Fruit fly (Drosophila melanogaster): ENCODE results near the gene CG5577.

CG5577 gene

DNA sequence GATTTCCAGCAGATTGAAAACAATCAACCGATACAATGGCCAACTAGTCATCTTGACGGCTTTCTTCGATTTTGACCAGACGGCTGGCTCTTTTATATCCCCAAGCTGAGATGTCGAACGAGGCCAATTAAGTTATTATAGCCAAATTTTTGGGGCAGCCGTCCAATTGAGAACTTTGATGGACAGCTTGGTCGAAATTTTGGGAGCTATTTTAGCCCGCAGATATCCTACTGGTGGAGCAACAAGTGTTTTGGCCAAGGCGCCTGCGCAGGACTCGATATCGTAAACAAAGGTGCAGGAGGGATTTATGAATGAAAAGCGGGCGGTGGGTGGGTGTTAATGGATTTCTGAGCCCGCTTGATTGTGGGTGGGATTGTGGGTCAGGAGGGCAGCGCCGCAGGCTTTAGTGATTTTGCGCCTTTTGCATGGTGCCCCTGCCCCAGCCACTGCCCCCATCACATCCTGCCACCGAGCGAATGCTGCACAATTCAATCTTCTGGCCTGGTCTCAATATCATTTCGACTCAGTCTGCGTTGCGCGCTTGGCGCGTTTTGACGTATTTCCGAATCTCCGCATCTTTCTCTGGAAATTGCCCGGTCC, 18.3 kb downstream of the CG5577 start, which contains the start of the genes Ir75c and Grd:
Gene Ir75c (minus strand): TSS at position 51 of the 600 bp plus-strand sequence.
Gene Grd (plus strand): TSS at position 550 of the 600 bp plus-strand sequence.
- TF ChIP-seq Sox14 (GFP tag; optimal IDR thresholded peaks at IDR 0.05) (no peak), CG7368 (GFP tag; optimal IDR thresholded peaks at IDR 0.05) (no peak)

- no peak for TF ChIP-seq Hr4 (GFP tag; optimal IDR thresholded peaks at IDR 0.05)
- no peak for TF ChIP-seq svp (GFP tag)
- TF ChIP-seq Sox15 (GFP tag; optimal IDR thresholded peaks at IDR 0.05), result no peak
- TF ChIP-seq CG8632 (GFP tag; optimal IDR thresholded peaks at IDR 0.05), result no peak
- no peak for TF ChIP-seq pdm3 (GFP tag; optimal IDR thresholded peaks at IDR 0.05)
- TF ChIP-seq Sox14 (GFP tag; optimal IDR thresholded peaks at IDR 0.05), result no peak
- no peak for TF ChIP-seq Eip75B (GFP tag; optimal IDR thresholded peaks at IDR 0.05)
These were observed 21.1 kb downstream of the CG5577 start, which contains the start of gene Ir75b for dm6 chr3L:17820093-17820492. Gene Ir75b (minus strand): TSS chr3L:17820193.

DNA sequence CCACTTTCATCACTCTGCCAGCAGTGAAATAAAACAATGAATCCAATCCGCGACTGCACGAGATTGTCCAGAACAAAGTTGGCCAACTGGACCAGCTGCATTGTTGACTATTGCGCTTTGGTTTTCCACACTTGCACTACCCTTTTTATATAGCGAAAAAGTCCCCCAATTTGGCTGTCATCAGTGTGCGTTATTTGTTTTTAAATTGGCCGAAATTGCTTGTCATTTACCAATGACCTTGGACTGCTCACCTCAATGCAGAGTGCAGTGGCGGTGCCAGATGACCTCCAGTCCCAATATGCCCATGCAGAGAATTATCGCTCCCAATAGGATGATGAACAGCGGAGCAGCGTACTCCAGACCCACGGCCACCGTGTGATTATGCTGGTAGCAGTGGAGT, 23.4 kb downstream of the CG5577 start, which contains the start of gene Ir75a:
Gene Ir75a (minus strand): TSS at position 101 of the 400 bp plus-strand sequence.
- no peak for TF ChIP-seq CG31627 (GFP tag; optimal IDR thresholded peaks at IDR 0.05)
- no peak for TF ChIP-seq CG6808 (GFP tag; optimal IDR thresholded peaks at IDR 0.05)
- no peak for TF ChIP-seq CG1621 (tag; optimal IDR thresholded peaks at IDR 0.05)
- no peak for TF ChIP-seq fd85E (GFP tag; optimal IDR thresholded peaks at IDR 0.05)

DNA sequence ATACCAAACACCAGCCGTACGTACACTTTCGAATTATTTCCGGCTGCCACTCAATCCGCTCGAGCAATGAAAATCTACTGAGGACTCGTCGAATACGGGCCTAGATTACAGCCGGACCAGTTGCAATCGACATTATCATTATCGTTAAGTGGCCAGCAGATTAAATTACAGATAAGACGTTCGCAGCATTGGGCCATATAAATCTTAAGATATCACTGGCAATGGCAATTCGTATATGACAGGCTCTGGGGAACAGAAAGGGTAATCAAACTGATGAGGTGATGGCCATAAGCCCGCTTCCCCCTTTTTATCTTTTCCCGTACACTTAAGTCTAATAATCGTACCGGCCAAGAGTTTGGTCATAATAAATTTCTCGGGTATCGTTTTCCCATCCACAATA, 27.2 kb downstream of the CG5577 start, which contains the start of gene Cln3:
Gene Cln3 (minus strand): TSS at position 84 of the 400 bp plus-strand sequence.
- TF ChIP-seq vri (GFP tag; optimal IDR thresholded peaks at IDR 0.05), result peak; percentile 75
- no peak for TF ChIP-seq Hr38 (GFP tag; optimal IDR thresholded peaks at IDR 0.05)
- TF ChIP-seq Eip78C (GFP tag), result no peak
- TF ChIP-seq CG8319 (GFP tag; optimal IDR thresholded peaks at IDR 0.05), result no peak
- no peak for TF ChIP-seq net (GFP tag; optimal IDR thresholded peaks at IDR 0.05)
- no peak for TF ChIP-seq CG8119 (GFP tag; IDR thresholded peaks at IDR 0.05)
- TF ChIP-seq Lpt (GFP tag; optimal IDR thresholded peaks at IDR 0.05), result no peak
- no peak for TF ChIP-seq spab (GFP tag; optimal IDR thresholded peaks at IDR 0.05)

DNA sequence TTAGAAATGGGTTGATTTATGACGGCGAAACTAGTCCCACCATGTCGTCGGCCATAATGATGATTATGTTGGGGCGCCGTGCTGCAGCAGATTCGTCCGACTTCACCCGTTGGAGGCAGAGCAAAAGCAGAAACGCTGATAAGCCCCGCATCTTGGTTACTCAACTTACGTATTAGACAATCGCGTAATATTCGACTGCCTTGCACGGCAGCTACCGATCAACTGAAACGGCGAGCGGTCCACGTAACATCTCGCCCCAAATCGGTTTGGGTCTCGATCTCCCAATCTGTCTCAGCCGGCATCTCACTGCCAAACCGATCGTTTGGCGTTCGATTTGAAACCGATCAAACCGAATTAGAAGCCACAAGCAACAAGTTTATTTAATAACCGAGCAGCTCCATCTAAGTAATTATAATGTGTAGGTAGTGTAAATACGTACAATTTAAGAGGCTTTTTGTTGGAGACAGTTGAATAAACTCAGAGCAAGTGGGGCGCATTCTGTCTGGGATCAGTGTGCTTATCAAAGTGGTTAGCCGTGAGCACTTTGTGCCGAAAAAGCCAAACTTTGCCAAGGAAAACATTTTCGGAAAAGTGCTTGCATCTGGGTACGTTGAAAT, 32.5 kb downstream of the CG5577 start, which contains the start of gene CG32191:
Gene CG32191 (minus strand): TSS at position 550 of the 617 bp plus-strand sequence.
- TF ChIP-seq CG9139 (GFP tag; optimal IDR thresholded peaks at IDR 0.05) (no peak), vri (GFP tag; optimal IDR thresholded peaks at IDR 0.05) (peak; percentile 11), salr (GFP tag; optimal IDR thresholded peaks at IDR 0.05) (no peak), CG7368 (GFP tag; optimal IDR thresholded peaks at IDR 0.05) (no peak), fkh (GFP tag; optimal IDR thresholded peaks at IDR 0.05) (peak; percentile 64), Ets96B (tag; optimal IDR thresholded peaks at IDR 0.05) (no peak)

DNA sequence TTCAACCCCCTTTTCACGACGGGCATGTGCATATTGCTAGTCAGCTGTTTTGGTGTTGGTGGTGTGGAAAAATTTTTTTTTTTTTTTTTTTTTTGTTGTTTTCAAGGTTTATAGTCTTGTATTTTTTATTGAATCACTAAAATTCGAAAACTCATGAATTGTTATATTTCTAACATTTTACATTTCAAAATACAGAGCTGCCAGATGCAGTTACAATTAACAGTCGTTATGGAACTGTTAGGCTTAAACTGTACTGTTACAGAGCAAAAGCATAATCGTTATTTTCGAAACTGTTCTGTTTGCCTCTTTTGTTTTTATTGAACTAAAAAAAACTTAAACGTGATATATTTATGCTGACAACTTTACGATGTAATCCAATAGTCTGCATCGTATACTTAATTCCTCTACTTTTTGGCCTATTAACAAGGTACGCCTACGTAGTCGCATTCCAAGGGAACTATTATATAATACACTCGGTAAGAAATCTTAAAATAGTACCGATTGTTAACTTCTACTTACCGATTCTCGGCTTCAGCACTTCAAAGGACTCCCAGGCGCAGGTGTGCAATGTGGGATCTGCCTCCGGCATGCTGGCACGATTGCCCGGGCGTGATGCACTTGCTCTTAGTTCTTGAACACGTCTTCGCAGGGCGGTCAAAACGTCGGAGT, 34.7 kb downstream of the CG5577 start, which contains the start of gene CG32187:
Gene CG32187 (minus strand): TSS at position 9 of the 669 bp plus-strand sequence.
- TF ChIP-seq Met (GFP tag; optimal IDR thresholded peaks at IDR 0.05) (no peak), Sox15 (GFP tag; optimal IDR thresholded peaks at IDR 0.05) (no peak), net (GFP tag; optimal IDR thresholded peaks at IDR 0.05) (no peak), CG3032 (tag; optimal IDR thresholded peaks at IDR 0.05) (no peak), CG31627 (GFP tag; optimal IDR thresholded peaks at IDR 0.05) (no peak), CG11762 (GFP tag; optimal IDR thresholded peaks at IDR 0.05; ENCODE audit: insufficient read depth) (no peak), CG9139 (GFP tag; optimal IDR thresholded peaks at IDR 0.05) (no peak), CG15336 (GFP tag; IDR thresholded peaks at IDR 0.05) (no peak), dac (GFP tag; optimal IDR thresholded peaks at IDR 0.05) (no peak), CG10631 (GFP tag; optimal IDR thresholded peaks at IDR 0.05) (no peak), fd59A (GFP tag; optimal IDR thresholded peaks at IDR 0.05) (no peak), OdsH (GFP tag; optimal IDR thresholded peaks at IDR 0.05) (no peak), achi (GFP tag; optimal IDR thresholded peaks at IDR 0.05) (no peak), esn (GFP tag; optimal IDR thresholded peaks at IDR 0.05) (no peak), svp (GFP tag) (no peak), topi (GFP tag; optimal IDR thresholded peaks at IDR 0.05) (no peak)

Data from whole organism, prepupa.